Fruit fly (Drosophila melanogaster): ENCODE data around the gene CG32944.

dm6 chr3R:4394654-4395581 is 24.5 kb downstream of the CG32944 start:
- no peak for TF ChIP-seq cnc (optimal IDR thresholded peaks at IDR 0.05)
- TF ChIP-seq Crg-1 (GFP tag; optimal IDR thresholded peaks at IDR 0.05): peak; percentile 35
- TF ChIP-seq CG33017 (tag; optimal IDR thresholded peaks at IDR 0.05): peak; percentile 93
- TF ChIP-seq cic (GFP tag; optimal IDR thresholded peaks at IDR 0.05): peak; percentile 78
- TF ChIP-seq CG12768 (GFP tag; optimal IDR thresholded peaks at IDR 0.05): peak; percentile 90
- peak; percentile 83 for TF ChIP-seq CG11617 (GFP tag; optimal IDR thresholded peaks at IDR 0.05)
- TF ChIP-seq tj (GFP tag; optimal IDR thresholded peaks at IDR 0.05): peak; percentile 53

Measured in whole organism, adult.